Worm (Caenorhabditis elegans) whole organism, L4/young adult: ENCODE results near the gene srh-48.

ENCODE experiments used
- dao-5 ChIP-seq: sonication (generic microtip); optimal IDR thresholded peaks from 2 replicates; lab custom pipeline; 2016; ENCODE audit warnings: missing genotype, missing genetic modification characterization, moderate library complexity, missing compliant biosample characterization
- him-1 ChIP-seq: sonication (generic microtip); optimal IDR thresholded peaks from 2 replicates; lab custom pipeline; 2016; ENCODE audit warnings: missing genotype, missing genetic modification reagents, missing genetic modification characterization, missing compliant biosample characterization

DNA sequence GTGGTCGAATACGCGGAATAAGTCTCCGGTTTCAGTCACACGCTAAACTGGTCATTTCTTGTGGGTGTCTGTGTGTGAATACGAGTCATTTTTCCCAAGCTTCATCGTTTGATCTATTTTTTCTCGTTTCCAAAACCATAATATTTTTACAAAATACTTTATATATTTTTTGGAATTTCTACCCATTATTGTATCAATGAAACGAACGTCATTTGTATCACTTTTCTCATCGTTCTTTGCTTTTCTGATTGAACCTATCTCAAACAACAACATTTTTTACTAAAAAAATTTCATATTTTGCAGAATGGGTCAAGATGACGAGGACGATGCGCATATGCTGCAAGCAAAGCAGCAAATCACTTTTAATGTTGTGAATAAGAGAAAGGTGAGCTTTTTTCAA lies 21.7 kb upstream of the srh-48 start, which contains the start of gene mel-11:
- no peak for TF ChIP-seq him-1
- TF ChIP-seq dao-5 (tag; lab: Kevin White, UChicago) = no peak
